Fruit fly (Drosophila melanogaster): ENCODE results near the gene Gr64f.

Gene Gr64f

dm6 chr3L:4059293-4059820 lies 23.8 kb downstream of the Gr64f start, which contains the start of gene Ugt305A1:
TSS of gene Ugt305A1 (plus strand) at chr3L:4059770.
- no peak for TF ChIP-seq Dll (optimal IDR thresholded peaks at IDR 0.05)
- TF ChIP-seq pan (optimal IDR thresholded peaks at IDR 0.05) = no peak
- no peak for TF ChIP-seq CG8478 (optimal IDR thresholded peaks at IDR 0.05)
- no peak for TF ChIP-seq psq (optimal IDR thresholded peaks at IDR 0.05)

- no peak for TF ChIP-seq psq (optimal IDR thresholded peaks at IDR 0.05)
- no peak for TF ChIP-seq CG8478 (optimal IDR thresholded peaks at IDR 0.05)
- TF ChIP-seq EcR (GFP tag; optimal IDR thresholded peaks at IDR 0.05) = no peak
- TF ChIP-seq pan (optimal IDR thresholded peaks at IDR 0.05) = no peak
- TF ChIP-seq Dll (optimal IDR thresholded peaks at IDR 0.05) = no peak
- TF ChIP-seq usp (GFP tag; optimal IDR thresholded peaks at IDR 0.05) = no peak
Measured at dm6 chr3L:4061921-4062474, 26.4 kb downstream of the Gr64f start, which contains the start of gene dib. TSS of gene dib (plus strand) at chr3L:4062292.

dm6 chr3L:4068368-4068767 lies 32.8 kb downstream of the Gr64f start:
- TF ChIP-seq usp (GFP tag; optimal IDR thresholded peaks at IDR 0.05) (no peak), EcR (GFP tag; optimal IDR thresholded peaks at IDR 0.05) (no peak), pan (optimal IDR thresholded peaks at IDR 0.05) (no peak), Dll (optimal IDR thresholded peaks at IDR 0.05) (no peak), psq (optimal IDR thresholded peaks at IDR 0.05) (no peak), CG8478 (optimal IDR thresholded peaks at IDR 0.05) (no peak)

DNA sequence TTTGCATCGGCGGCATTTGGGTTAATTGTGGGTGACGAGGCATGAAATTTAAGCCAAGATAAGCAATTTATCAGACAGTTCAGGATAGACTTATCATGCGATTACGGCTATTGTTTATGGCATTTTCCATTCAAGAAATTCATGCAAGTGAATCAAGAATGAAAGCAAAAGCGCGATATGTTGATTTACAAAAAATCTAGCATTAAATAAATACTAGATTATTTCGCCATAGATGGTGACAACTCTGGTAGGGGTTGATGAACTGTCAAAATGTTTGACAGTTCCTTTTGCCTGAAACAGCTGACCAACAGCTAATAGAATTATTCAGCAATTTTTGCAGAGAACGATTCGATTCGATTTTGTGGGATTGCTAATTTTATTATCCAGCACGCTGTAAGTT lies 33.5 kb downstream of the Gr64f start, which contains the start of gene CG32259:
TSS of gene CG32259 (plus strand) at position 301 of the 400 bp plus-strand sequence.
- TF ChIP-seq Dll (optimal IDR thresholded peaks at IDR 0.05) (no peak), EcR (GFP tag; optimal IDR thresholded peaks at IDR 0.05) (no peak), usp (GFP tag; optimal IDR thresholded peaks at IDR 0.05) (no peak), pan (optimal IDR thresholded peaks at IDR 0.05) (no peak), psq (optimal IDR thresholded peaks at IDR 0.05) (no peak), CG8478 (optimal IDR thresholded peaks at IDR 0.05) (no peak)

dm6 chr3L:4070221-4070995 lies 34.8 kb downstream of the Gr64f start:
- peak; percentile 96 for TF ChIP-seq pan (optimal IDR thresholded peaks at IDR 0.05)
- TF ChIP-seq CG8478 (optimal IDR thresholded peaks at IDR 0.05) = no peak
- peak; percentile 81 for TF ChIP-seq Dll (optimal IDR thresholded peaks at IDR 0.05)
- no peak for TF ChIP-seq usp (GFP tag; optimal IDR thresholded peaks at IDR 0.05)
- no peak for TF ChIP-seq EcR (GFP tag; optimal IDR thresholded peaks at IDR 0.05)

DNA sequence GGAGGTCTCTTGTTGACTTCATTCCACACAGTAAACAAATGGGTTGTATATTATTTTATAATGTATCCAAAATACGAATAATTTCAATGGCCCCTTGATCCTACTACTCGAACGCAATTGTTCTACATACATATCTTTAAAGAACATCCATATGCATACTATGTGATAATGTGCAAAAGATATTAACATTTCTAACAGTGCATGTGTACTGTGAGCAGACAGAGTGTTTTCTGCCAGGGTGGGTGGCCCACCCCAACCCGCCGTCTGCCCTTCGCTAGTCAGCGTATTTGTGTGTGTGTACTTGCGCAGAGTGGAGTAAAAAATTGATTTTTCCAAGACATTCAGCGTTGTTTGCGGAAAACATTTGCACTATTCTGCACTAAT lies 35.4 kb downstream of the Gr64f start:
- TF ChIP-seq pan (optimal IDR thresholded peaks at IDR 0.05) (no peak), EcR (GFP tag; optimal IDR thresholded peaks at IDR 0.05) (no peak), CG8478 (optimal IDR thresholded peaks at IDR 0.05) (no peak), Dll (optimal IDR thresholded peaks at IDR 0.05) (no peak), psq (optimal IDR thresholded peaks at IDR 0.05) (no peak), usp (GFP tag; optimal IDR thresholded peaks at IDR 0.05) (no peak)

DNA sequence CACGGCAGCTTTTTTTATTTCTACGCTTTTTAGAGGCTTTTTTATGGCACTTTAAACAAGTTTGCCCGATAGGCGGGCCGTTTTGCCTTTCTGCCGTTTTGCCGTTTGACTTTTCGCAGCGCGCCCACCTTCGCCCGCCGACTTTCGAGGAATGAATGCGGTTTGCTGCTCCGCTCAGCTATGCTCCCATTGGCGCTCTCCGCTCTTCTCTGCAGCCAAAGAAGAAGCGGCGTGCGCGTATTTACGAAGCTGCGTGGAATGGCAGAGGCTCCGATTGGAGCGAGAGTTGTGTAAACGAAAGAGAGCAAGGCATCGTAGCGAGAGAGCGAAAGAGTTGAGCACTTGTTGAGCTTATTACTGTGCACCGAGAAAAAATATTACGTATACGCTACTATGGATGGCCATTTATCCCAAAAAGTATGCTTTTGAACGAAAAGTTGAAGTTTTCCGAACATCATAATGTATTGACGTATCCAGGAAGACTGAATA lies 36.0 kb downstream of the Gr64f start, which contains the start of gene wit:
TSS of gene wit (minus strand) at position 157 of the 489 bp plus-strand sequence.
- TF ChIP-seq psq (optimal IDR thresholded peaks at IDR 0.05) (peak; percentile 65), Dll (optimal IDR thresholded peaks at IDR 0.05) (peak; percentile 91), usp (GFP tag; optimal IDR thresholded peaks at IDR 0.05) (no peak)

DNA sequence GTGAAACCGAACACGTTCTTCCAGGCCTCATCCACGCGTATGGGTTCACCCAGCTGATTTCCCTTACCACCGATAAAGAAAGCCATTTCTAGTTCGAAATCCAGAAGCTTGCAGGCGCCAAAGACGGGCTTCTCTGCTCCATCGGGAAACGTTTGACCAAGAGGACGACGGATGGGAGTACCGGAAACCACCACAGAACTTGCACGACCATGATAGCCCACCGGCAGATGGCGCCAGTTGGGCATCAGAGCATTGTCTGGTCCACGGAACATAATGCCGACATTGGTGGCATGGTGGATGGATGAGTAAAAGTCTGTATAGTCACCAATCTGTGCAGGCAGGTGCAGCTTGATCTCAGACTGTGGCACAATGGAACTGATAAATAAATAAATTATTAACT lies 37.1 kb downstream of the Gr64f start:
- TF ChIP-seq EcR (GFP tag; optimal IDR thresholded peaks at IDR 0.05) (no peak), CG8478 (optimal IDR thresholded peaks at IDR 0.05) (no peak)

DNA sequence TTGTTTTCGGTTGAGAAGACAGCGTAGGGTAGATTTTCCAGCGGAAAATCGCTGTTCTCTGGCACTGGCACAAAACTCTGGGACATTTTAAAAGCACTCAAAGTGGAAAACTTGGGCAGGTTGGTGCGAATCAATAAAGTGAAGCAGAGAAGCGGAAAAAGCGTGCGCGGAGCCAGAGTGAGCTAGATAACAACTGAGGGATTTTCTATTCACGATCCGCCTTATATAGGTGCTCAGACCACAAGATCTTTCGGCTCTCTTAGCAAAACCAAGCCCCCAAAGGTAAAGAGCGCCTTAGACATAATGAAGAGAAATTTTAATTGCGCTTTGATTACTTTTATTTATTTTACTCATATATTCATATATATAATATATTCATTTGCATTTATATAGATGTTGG lies 38.2 kb downstream of the Gr64f start, which contains the start of gene Faa:
TSS of gene Faa (minus strand) at position 200 of the 400 bp plus-strand sequence.
- TF ChIP-seq EcR (GFP tag; optimal IDR thresholded peaks at IDR 0.05) = no peak
- TF ChIP-seq psq (optimal IDR thresholded peaks at IDR 0.05) = no peak

DNA sequence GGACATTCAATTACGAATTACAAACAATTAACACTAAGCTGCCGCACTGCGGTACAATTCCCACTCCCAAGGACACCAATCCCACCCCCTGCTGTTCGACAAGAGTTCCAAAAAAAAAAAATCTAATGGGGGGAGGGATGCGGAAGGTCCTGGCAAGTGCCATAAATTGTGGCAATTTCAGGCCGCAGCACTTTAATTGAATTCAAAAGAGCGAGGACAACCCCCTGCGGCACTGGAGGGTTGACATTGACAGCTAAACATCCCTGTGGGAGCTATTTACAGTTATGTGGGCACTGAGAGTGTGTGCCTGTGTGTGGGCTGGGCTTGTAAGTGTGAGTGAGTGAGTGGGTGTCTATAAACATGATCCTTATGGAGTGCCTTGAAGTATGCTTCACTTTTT lies 41.3 kb downstream of the Gr64f start:
- TF ChIP-seq psq (optimal IDR thresholded peaks at IDR 0.05) (no peak), pan (optimal IDR thresholded peaks at IDR 0.05) (no peak), CG8478 (optimal IDR thresholded peaks at IDR 0.05) (no peak), EcR (GFP tag; optimal IDR thresholded peaks at IDR 0.05) (no peak)

dm6 chr3L:4080278-4080677 lies 44.7 kb downstream of the Gr64f start:
- TF ChIP-seq EcR (GFP tag; optimal IDR thresholded peaks at IDR 0.05) (no peak), Dll (optimal IDR thresholded peaks at IDR 0.05) (no peak), pan (optimal IDR thresholded peaks at IDR 0.05) (no peak), psq (optimal IDR thresholded peaks at IDR 0.05) (no peak), CG8478 (optimal IDR thresholded peaks at IDR 0.05) (no peak), usp (GFP tag; optimal IDR thresholded peaks at IDR 0.05) (no peak)

DNA sequence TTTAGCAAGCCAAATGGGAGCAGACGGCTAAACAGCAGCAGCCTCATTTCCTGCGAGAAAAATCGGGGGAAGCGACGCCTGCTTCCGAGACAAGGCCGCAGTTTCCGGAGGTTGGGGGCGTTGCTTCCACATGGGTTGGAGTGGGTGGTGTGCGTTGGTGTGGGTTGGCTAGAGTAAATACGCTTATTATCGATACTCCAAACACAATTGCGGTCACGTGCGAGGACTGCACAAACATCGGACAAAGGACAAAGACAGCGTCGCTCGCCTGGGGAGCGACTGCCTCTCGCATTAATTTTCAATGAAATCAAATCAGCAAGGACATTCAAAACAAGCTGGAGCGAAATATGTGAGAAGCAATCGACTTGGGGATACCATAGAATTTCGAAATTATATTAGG lies 45.6 kb downstream of the Gr64f start:
- TF ChIP-seq psq (optimal IDR thresholded peaks at IDR 0.05) (no peak), CG8478 (optimal IDR thresholded peaks at IDR 0.05) (no peak), pan (optimal IDR thresholded peaks at IDR 0.05) (no peak), usp (GFP tag; optimal IDR thresholded peaks at IDR 0.05) (no peak), Dll (optimal IDR thresholded peaks at IDR 0.05) (no peak), EcR (GFP tag; optimal IDR thresholded peaks at IDR 0.05) (no peak)
